Worm (Caenorhabditis elegans) whole organism, L1 larva: ENCODE results near the gene C50E3.9.

Experiments
- C16A3.4 ChIP-seq: fragments of 150-350 bp; optimal IDR thresholded peaks from 2 replicates; lab custom pipeline; 2014; ENCODE audit warnings: missing biosample characterization, missing genetic modification characterization
- C34B4.2 ChIP-seq: sonication (generic microtip); optimal IDR thresholded peaks from 2 replicates; lab custom pipeline; 2017; ENCODE audit warnings: mild to moderate bottlenecking, missing genetic modification characterization, missing compliant biosample characterization
- F16B12.6 ChIP-seq: fragments of 150-350 bp; optimal IDR thresholded peaks from 2 replicates; lab custom pipeline; 2014; ENCODE audit warnings: missing biosample characterization, missing genetic modification characterization
- aha-1 ChIP-seq: fragments of 150-350 bp; optimal IDR thresholded peaks from 2 replicates; lab custom pipeline; 2014; ENCODE audit warnings: missing biosample characterization, missing genetic modification characterization
- alr-1 ChIP-seq: fragments of 200-800 bp; sonication (Bioruptor generic); optimal IDR thresholded peaks from 2 replicates; lab custom pipeline; 2018; ENCODE audit warnings: borderline replicate concordance, mild to moderate bottlenecking, missing genetic modification characterization, missing compliant biosample characterization
- aly-2 ChIP-seq: fragments of 150-350 bp; optimal IDR thresholded peaks from 2 replicates; lab custom pipeline; 2014; ENCODE audit warnings: missing biosample characterization, missing genetic modification characterization
- ama-1 ChIP-seq: fragments of 150-350 bp; optimal IDR thresholded peaks from 2 replicates; lab custom pipeline; 2014
- ceh-8 ChIP-seq: fragments of 200-800 bp; sonication (Bioruptor generic); optimal IDR thresholded peaks from 2 replicates; lab custom pipeline; 2018; ENCODE audit warnings: mild to moderate bottlenecking, missing genetic modification characterization, moderate library complexity, missing compliant biosample characterization
- ceh-88 ChIP-seq: fragments of 200-800 bp; sonication (Bioruptor generic); IDR thresholded peaks from 2 replicates; pipeline ENCODE4 v1.3.6; 2022; ENCODE audit warnings: missing genetic modification characterization, missing compliant biosample characterization
- dsc-1 ChIP-seq: sonication (generic microtip); optimal IDR thresholded peaks from 2 replicates; lab custom pipeline; 2016; ENCODE audit warnings: mild to moderate bottlenecking, missing genetic modification characterization, missing compliant biosample characterization
- efl-1 ChIP-seq, 4 experiments: fragments of 150-350 bp; optimal IDR thresholded peaks in 3 of 4; peaks in 1 of 4; 1 replicate in 1 of 4; 2 replicates in 3 of 4; lab custom pipeline; 2014; ENCODE audit warnings: missing biosample characterization in 2 of 4, missing genetic modification characterization in 2 of 4, missing genetic modification reagents in 2 of 4
- efl-3 ChIP-seq: fragments of 200-800 bp; sonication (Bioruptor generic); optimal IDR thresholded peaks from 2 replicates; lab custom pipeline; 2018; ENCODE audit warnings: mild to moderate bottlenecking, missing genetic modification characterization, missing compliant biosample characterization
- elt-2 ChIP-seq: sonication (generic microtip); optimal IDR thresholded peaks from 2 replicates; lab custom pipeline; 2016; ENCODE audit warnings: missing genetic modification characterization, mild to moderate bottlenecking, inconsistent platforms, missing compliant biosample characterization, missing genetic modification reagents
- fkh-10 ChIP-seq: sonication (generic microtip); optimal IDR thresholded peaks from 2 replicates; lab custom pipeline; 2017; ENCODE audit warnings: missing biosample characterization, missing genetic modification reagents, missing genetic modification characterization
- fkh-4 ChIP-seq: sonication (generic microtip); optimal IDR thresholded peaks from 2 replicates; lab custom pipeline; 2016; ENCODE audit warnings: missing compliant biosample characterization, missing genetic modification characterization, borderline replicate concordance
- fkh-8 ChIP-seq: sonication (generic microtip); optimal IDR thresholded peaks from 2 replicates; lab custom pipeline; 2016; ENCODE audit warnings: mild to moderate bottlenecking, missing genetic modification characterization, missing compliant biosample characterization
- hlh-17 ChIP-seq: fragments of 200-800 bp; sonication (Bioruptor generic); optimal IDR thresholded peaks from 2 replicates; lab custom pipeline; 2018; ENCODE audit warnings: missing genetic modification characterization, mild to moderate bottlenecking, missing compliant biosample characterization, moderate library complexity, borderline replicate concordance
- hlh-4 ChIP-seq: sonication (generic microtip); optimal IDR thresholded peaks from 2 replicates; lab custom pipeline; 2016; ENCODE audit warnings: mild to moderate bottlenecking, missing genetic modification characterization, missing compliant biosample characterization
- hpl-2 ChIP-seq: fragments of 150-350 bp; optimal IDR thresholded peaks from 2 replicates; lab custom pipeline; 2014; ENCODE audit warnings: missing biosample characterization, missing genetic modification reagents, missing genetic modification characterization
- jun-1 ChIP-seq: fragments of 150-350 bp; optimal IDR thresholded peaks from 2 replicates; lab custom pipeline; 2014; ENCODE audit warnings: missing biosample characterization, missing genetic modification reagents, missing genetic modification characterization
- mep-1 ChIP-seq: fragments of 150-350 bp; optimal IDR thresholded peaks from 2 replicates; lab custom pipeline; 2014; ENCODE audit warnings: missing biosample characterization, missing genetic modification characterization
- nhr-20 ChIP-seq: sonication (generic microtip); optimal IDR thresholded peaks from 2 replicates; lab custom pipeline; 2016; ENCODE audit warnings: mild to moderate bottlenecking, missing genetic modification characterization, missing compliant biosample characterization
- nhr-76 ChIP-seq: sonication (generic microtip); optimal IDR thresholded peaks from 2 replicates; lab custom pipeline; 2017; ENCODE audit warnings: missing biosample characterization, missing genetic modification characterization
- nhr-85 ChIP-seq: sonication (generic microtip); peaks from one replicate; lab custom pipeline; 2016; ENCODE audit warnings: missing genetic modification characterization, inconsistent platforms, missing compliant biosample characterization
- pag-3 ChIP-seq: sonication (generic microtip); optimal IDR thresholded peaks from 2 replicates; lab custom pipeline; 2017; ENCODE audit warnings: missing genetic modification characterization, mild to moderate bottlenecking, missing compliant biosample characterization, antibody characterized with exemption, borderline replicate concordance; ENCODE audit not compliant: insufficient read depth
- pax-3 ChIP-seq: fragments of 200-800 bp; sonication (Bioruptor generic); optimal IDR thresholded peaks from 2 replicates; lab custom pipeline; 2018; ENCODE audit warnings: mild to moderate bottlenecking, missing genetic modification characterization, moderate library complexity, missing compliant biosample characterization
- pqm-1 ChIP-seq: sonication (generic microtip); optimal IDR thresholded peaks from 3 replicates; lab custom pipeline; 2017; ENCODE audit warnings: missing biosample characterization, missing genetic modification characterization
- skn-1 ChIP-seq: fragments of 150-350 bp; optimal IDR thresholded peaks from 2 replicates; lab custom pipeline; 2014; ENCODE audit warnings: missing biosample characterization, missing genetic modification characterization
- snpc-4 ChIP-seq: fragments of 150-350 bp; optimal IDR thresholded peaks from 2 replicates; lab custom pipeline; 2014; ENCODE audit warnings: missing biosample characterization, missing genetic modification characterization
- snu-23 ChIP-seq: sonication (generic microtip); optimal IDR thresholded peaks from 2 replicates; lab custom pipeline; 2016; ENCODE audit warnings: missing genetic modification characterization, missing compliant biosample characterization
- sptf-1 ChIP-seq: fragments of 150-350 bp; optimal IDR thresholded peaks from 2 replicates; lab custom pipeline; 2014; ENCODE audit warnings: missing biosample characterization, missing genetic modification characterization
- swsn-7 ChIP-seq: sonication (generic microtip); optimal IDR thresholded peaks from 2 replicates; lab custom pipeline; 2016; ENCODE audit warnings: missing genetic modification characterization, missing compliant biosample characterization
- tlp-1 ChIP-seq: fragments of 150-350 bp; optimal IDR thresholded peaks from 2 replicates; lab custom pipeline; 2014; ENCODE audit warnings: missing biosample characterization, missing genetic modification characterization
- unc-86 ChIP-seq: sonication (generic microtip); optimal IDR thresholded peaks from 2 replicates; lab custom pipeline; 2016; ENCODE audit warnings: missing genetic modification characterization, missing compliant biosample characterization
- unc-98 ChIP-seq: fragments of 200-800 bp; sonication (Bioruptor generic); IDR thresholded peaks from 2 replicates; pipeline ENCODE4 v1.3.6; 2022; ENCODE audit warnings: missing genetic modification characterization, missing compliant biosample characterization
- ztf-4 ChIP-seq: fragments of 150-350 bp; optimal IDR thresholded peaks from 2 replicates; lab custom pipeline; 2014; ENCODE audit warnings: missing biosample characterization, missing genetic modification characterization

The C50E3.9 gene

ce11 chrV:7600149-7600548 lies at the start of gene C50E3.9:
TSS of gene C50E3.9 (minus strand) at chrV:7600249.
- no peak for TF ChIP-seq ceh-8 (GFP tag; lab: Kevin White, UChicago)
- no peak for TF ChIP-seq alr-1
- TF ChIP-seq ama-1 (lab: Kevin White, UChicago): no peak
- no peak for TF ChIP-seq pax-3 (tag; lab: Kevin White, UChicago)
- no peak for TF ChIP-seq hlh-4 (tag; lab: Kevin White, UChicago)
- no peak for TF ChIP-seq nhr-20 (tag; lab: Kevin White, UChicago)
- no peak for TF ChIP-seq hpl-2 (GFP tag; lab: Kevin White, UChicago)
- no peak for TF ChIP-seq F16B12.6
- no peak for TF ChIP-seq dsc-1 (tag; lab: Kevin White, UChicago)
- TF ChIP-seq elt-2 (tag; lab: Kevin White, UChicago): no peak
- TF ChIP-seq snpc-4 (tag; lab: Kevin White, UChicago): no peak
- no peak for TF ChIP-seq mep-1 (tag; lab: Kevin White, UChicago)
- no peak for TF ChIP-seq unc-98
- no peak for TF ChIP-seq jun-1
- no peak for TF ChIP-seq pqm-1 (tag; lab: Kevin White, UChicago)
- no peak for TF ChIP-seq snu-23 (GFP tag; lab: Kevin White, UChicago)
- no peak for TF ChIP-seq C34B4.2 (tag; lab: Kevin White, UChicago)

- TF ChIP-seq pag-3 (tag; lab: Kevin White, UChicago) (no peak), efl-1 (optimal IDR thresholded peaks at IDR 0.05; lab: Kevin White, UChicago) (no peak), efl-1 (GFP tag; optimal IDR thresholded peaks at IDR 0.05 in 1 of 2; lab: Kevin White, UChicago) (peak in 1 of 2 experiments; percentile 57), nhr-76 (tag; lab: Kevin White, UChicago) (no peak)
- TF ChIP-seq, all 84 proteins: peak for 1
Measured at ce11 chrV:7647147-7647546, 47.1 kb upstream of the C50E3.9 start.

DNA sequence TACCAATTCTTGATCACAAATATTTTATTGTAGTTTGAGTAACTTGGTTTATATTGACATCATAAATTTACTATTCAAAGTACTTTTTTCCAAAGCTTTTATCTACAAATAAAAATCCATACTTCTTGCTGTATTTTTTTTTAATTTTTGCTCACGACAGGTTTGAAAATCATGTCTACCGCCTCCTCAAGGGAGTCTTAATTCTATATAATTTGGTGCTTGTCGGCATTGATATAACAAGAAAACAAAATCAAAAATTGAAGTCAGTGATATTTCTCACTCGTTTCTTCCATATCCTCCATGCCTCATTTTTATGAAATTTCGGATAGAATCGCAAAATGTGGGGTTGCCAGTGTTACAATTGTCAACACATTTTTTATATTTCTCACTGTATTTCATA lies 45.4 kb upstream of the C50E3.9 start, which contains the start of gene str-47:
Gene str-47 (plus strand): TSS at position 301 of the 400 bp plus-strand sequence.
- TF ChIP-seq pqm-1 (tag; lab: Kevin White, UChicago) (no peak), nhr-85 (tag; lab: Kevin White, UChicago) (no peak), fkh-10 (GFP tag; lab: Kevin White, UChicago) (no peak), efl-3 (GFP tag; lab: Kevin White, UChicago) (no peak), unc-98 (no peak), dsc-1 (tag; lab: Kevin White, UChicago) (no peak), unc-86 (tag; lab: Kevin White, UChicago) (no peak)

ce11 chrV:7643416-7643815 lies 43.4 kb upstream of the C50E3.9 start, which contains the start of gene F07C4.11:
TSS of gene F07C4.11 (minus strand) at chrV:7643516.
- TF ChIP-seq ztf-4 (tag; lab: Kevin White, UChicago) (no peak), snpc-4 (tag; lab: Kevin White, UChicago) (no peak), ceh-88 (GFP tag; lab: Robert Waterston, UW) (no peak), C16A3.4 (tag; lab: Kevin White, UChicago) (no peak), skn-1 (tag; lab: Kevin White, UChicago) (no peak), ama-1 (lab: Kevin White, UChicago) (no peak), aly-2 (no peak), sptf-1 (tag; lab: Kevin White, UChicago) (no peak), aha-1 (tag; lab: Kevin White, UChicago) (no peak), fkh-4 (tag; lab: Kevin White, UChicago) (no peak), F16B12.6 (no peak), pqm-1 (tag; lab: Kevin White, UChicago) (no peak), swsn-7 (tag; lab: Kevin White, UChicago) (no peak), tlp-1 (tag; lab: Kevin White, UChicago) (no peak)

ce11 chrV:7641718-7642117 lies 41.7 kb upstream of the C50E3.9 start:
- TF ChIP-seq hlh-17 (GFP tag; lab: Kevin White, UChicago): no peak
- no peak for TF ChIP-seq pag-3 (tag; lab: Kevin White, UChicago)
- TF ChIP-seq fkh-8 (tag; lab: Kevin White, UChicago): no peak
- no peak for TF ChIP-seq sptf-1 (tag; lab: Kevin White, UChicago)
